Fruit fly (Drosophila melanogaster): Measurements from ENCODE around the gene CG31029.

DNA sequence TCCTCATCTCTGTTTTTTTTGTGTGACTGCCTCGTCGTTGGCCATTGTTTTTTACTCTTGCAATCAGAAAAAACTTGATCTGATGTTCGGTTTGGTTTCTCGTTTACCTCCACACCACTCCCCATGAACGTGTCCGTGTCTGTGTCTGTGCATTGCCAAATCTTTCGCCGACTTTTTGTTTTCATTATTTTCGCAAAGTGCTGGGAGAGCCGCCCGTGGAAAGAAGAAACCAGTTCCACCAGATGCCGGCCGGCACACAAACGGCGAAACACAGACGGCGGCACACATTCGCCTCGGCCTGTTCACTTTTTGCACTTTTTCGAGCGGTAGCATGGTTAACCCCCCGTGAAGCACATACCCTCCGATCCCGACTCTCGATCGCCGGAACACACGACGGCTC is 36.8 kb downstream of the CG31029 start:
- no peak for TF ChIP-seq Hr96 (GFP tag; optimal IDR thresholded peaks at IDR 0.05)
- no peak for TF ChIP-seq kay (GFP tag; ENCODE audit: borderline replicate concordance)
- TF ChIP-seq CG14711 (tag; optimal IDR thresholded peaks at IDR 0.05), result no peak
- no peak for TF ChIP-seq Mnt (GFP tag; optimal IDR thresholded peaks at IDR 0.05)
- TF ChIP-seq cnc (optimal IDR thresholded peaks at IDR 0.05), result no peak
- no peak for TF ChIP-seq pad (GFP tag; optimal IDR thresholded peaks at IDR 0.05)
- no peak for TF ChIP-seq CG1620 (GFP tag; optimal IDR thresholded peaks at IDR 0.05)
- TF ChIP-seq toe (GFP tag; optimal IDR thresholded peaks at IDR 0.05), result no peak
- TF ChIP-seq ovo (GFP tag; optimal IDR thresholded peaks at IDR 0.05), result no peak
- TF ChIP-seq CG12768 (GFP tag; optimal IDR thresholded peaks at IDR 0.05), result no peak
- no peak for TF ChIP-seq bab1 (GFP tag; optimal IDR thresholded peaks at IDR 0.05)

Data from whole organism, adult.